Worm (Caenorhabditis elegans): Measurements from ENCODE around the gene ergi-2.

The ergi-2 gene

DNA sequence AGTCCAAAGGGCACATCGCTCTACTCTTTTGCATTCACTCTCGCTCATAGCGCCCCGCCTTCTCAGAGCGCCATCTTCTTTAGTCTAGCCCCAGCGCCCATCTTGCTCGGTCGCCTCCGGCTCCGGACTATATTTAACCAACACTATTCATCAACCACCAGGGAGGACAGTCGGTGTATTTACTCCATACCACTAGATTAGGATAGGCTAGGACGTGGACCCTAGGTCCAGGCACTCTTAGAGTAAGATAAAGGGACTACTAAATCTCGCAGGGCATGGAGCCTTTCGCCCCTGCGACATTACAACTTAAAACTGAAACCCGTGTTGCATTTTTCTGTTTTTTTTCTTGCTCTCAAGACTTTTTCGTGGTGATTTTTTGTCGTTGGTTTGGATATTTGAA, 40.4 kb upstream of the ergi-2 start:
- TF ChIP-seq tbx-11 (GFP tag; IDR thresholded peaks at IDR 0.05) = no peak

DNA sequence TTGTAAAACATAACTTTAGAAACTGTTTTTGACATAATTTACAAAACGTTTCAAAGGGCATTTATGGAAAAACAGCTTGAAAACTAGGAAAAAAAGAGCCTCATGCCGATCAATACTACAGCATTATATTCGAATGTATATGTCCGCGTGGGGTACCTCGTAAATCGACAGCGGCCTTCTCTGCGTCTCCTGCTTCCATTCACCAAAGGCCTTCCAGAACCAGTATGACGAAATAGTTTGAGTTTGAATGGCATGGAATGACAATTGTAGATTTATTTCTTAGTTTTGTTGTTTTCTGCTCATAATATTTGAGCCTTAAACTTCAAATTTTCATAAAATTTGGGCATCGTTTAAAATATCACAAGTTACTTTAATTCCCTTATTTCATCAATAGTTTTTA, 38.3 kb upstream of the ergi-2 start:
- no peak for TF ChIP-seq sea-1 (GFP tag; conservative IDR thresholded peaks at IDR 0.05)
- TF ChIP-seq pes-1 (GFP tag; IDR thresholded peaks at IDR 0.05) = no peak
- no peak for TF ChIP-seq F13C5.2 (tag; optimal IDR thresholded peaks at IDR 0.05)
- TF ChIP-seq tra-4 (tag; optimal IDR thresholded peaks at IDR 0.05) = no peak
- TF ChIP-seq hmbx-1 (tag; optimal IDR thresholded peaks at IDR 0.05) = no peak
- TF ChIP-seq ceh-36 (tag; optimal IDR thresholded peaks at IDR 0.05) = no peak
- no peak for TF ChIP-seq scrt-1 (GFP tag; IDR thresholded peaks at IDR 0.05)
- TF ChIP-seq ceh-13 (GFP tag; optimal IDR thresholded peaks at IDR 0.05) = no peak
- no peak for TF ChIP-seq ama-1 (optimal IDR thresholded peaks at IDR 0.05)
- TF ChIP-seq hnd-1 (tag; optimal IDR thresholded peaks at IDR 0.05) = no peak
- TF ChIP-seq aly-1 (tag; optimal IDR thresholded peaks at IDR 0.05) = no peak
- TF ChIP-seq tbx-11 (GFP tag; IDR thresholded peaks at IDR 0.05) = no peak
- TF ChIP-seq B0310.2 (tag; optimal IDR thresholded peaks at IDR 0.05) = no peak
- no peak for TF ChIP-seq tbx-37 (GFP tag; conservative IDR thresholded peaks at IDR 0.05)
- no peak for TF ChIP-seq ets-7 (tag; optimal IDR thresholded peaks at IDR 0.05)

ce11 chrX:15042549-15042948, 35.4 kb upstream of the ergi-2 start:
- TF ChIP-seq F13C5.2 (tag; optimal IDR thresholded peaks at IDR 0.05) (no peak), hmbx-1 (tag; optimal IDR thresholded peaks at IDR 0.05) (no peak), tra-4 (tag; optimal IDR thresholded peaks at IDR 0.05) (no peak), hnd-1 (tag; optimal IDR thresholded peaks at IDR 0.05) (no peak), ceh-13 (GFP tag; optimal IDR thresholded peaks at IDR 0.05) (no peak), ets-7 (tag; optimal IDR thresholded peaks at IDR 0.05) (no peak), scrt-1 (GFP tag; IDR thresholded peaks at IDR 0.05) (no peak), ama-1 (optimal IDR thresholded peaks at IDR 0.05) (no peak), ceh-36 (tag; optimal IDR thresholded peaks at IDR 0.05) (no peak), tbx-37 (GFP tag; conservative IDR thresholded peaks at IDR 0.05) (no peak), tbx-11 (GFP tag; IDR thresholded peaks at IDR 0.05) (no peak), flt-1 (GFP tag; IDR thresholded peaks at IDR 0.05) (no peak), B0310.2 (tag; optimal IDR thresholded peaks at IDR 0.05) (no peak), sea-1 (GFP tag; conservative IDR thresholded peaks at IDR 0.05) (no peak), aly-1 (tag; optimal IDR thresholded peaks at IDR 0.05) (no peak), pes-1 (GFP tag; IDR thresholded peaks at IDR 0.05) (no peak), hmg-4 (GFP tag; optimal IDR thresholded peaks at IDR 0.05) (no peak)

DNA sequence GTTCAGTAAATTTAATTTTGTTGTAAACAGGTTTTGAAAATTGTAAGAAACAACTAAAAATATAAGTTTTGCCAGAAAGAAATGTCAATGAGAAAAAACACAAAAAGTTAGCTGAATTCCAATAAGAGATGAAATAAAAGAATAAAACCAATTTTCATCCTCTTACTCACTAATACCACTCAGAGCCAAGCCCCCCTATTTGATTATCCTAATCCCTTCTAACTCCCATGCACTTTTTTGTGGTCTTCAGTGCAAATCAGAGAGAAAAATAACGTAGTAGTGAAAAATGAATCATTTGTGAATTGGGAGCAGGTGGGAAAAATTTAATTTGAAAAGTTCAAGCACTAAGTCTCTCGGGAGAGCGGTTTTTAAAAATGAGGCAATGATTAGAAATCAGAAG, 34.2 kb upstream of the ergi-2 start:
- TF ChIP-seq ceh-36 (tag; optimal IDR thresholded peaks at IDR 0.05) (peak; percentile 1), ama-1 (optimal IDR thresholded peaks at IDR 0.05) (no peak)

DNA sequence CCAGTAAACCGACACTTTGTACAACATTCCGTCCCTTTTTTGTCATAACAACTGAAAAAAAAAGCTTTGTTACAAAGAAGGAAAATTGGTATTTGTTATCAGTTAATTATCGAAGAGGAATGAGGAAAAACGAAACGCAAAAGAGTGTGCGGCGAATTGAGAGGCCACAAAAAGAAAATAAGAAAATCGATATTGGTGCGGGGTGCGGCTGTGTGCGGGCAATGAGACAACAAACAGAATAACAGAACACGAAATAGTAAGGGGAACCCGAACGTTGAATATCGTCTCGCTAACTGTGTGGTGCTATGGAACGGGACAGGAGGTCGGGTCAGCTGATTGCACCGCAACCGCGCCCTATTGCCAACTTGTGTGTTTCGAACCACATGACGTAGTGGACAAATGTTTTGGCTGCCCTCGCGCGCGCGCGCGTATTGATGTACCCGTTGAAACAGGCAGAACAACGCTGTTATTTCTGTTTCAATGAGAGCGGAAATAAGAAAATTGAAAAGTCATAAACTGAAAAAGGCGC, 33.5 kb upstream of the ergi-2 start, which contains the start of gene C18B12.4:
C18B12.4 (minus strand) TSS at position 51 of the 529 bp plus-strand sequence.
- TF ChIP-seq B0310.2 (tag; optimal IDR thresholded peaks at IDR 0.05) (no peak), scrt-1 (GFP tag; IDR thresholded peaks at IDR 0.05) (0 out of 2 replicates have a peak, but pooled peaks have one; percentile 30), ceh-36 (tag; optimal IDR thresholded peaks at IDR 0.05) (no peak), F13C5.2 (tag; optimal IDR thresholded peaks at IDR 0.05) (peak; percentile 55), flt-1 (GFP tag; IDR thresholded peaks at IDR 0.05) (0 out of 2 replicates have a peak, but pooled peaks have one; percentile 27), hmg-4 (GFP tag; optimal IDR thresholded peaks at IDR 0.05) (peak; percentile 79)

- TF ChIP-seq ceh-36 (tag; optimal IDR thresholded peaks at IDR 0.05) (no peak), hmg-4 (GFP tag; optimal IDR thresholded peaks at IDR 0.05) (no peak), hmbx-1 (tag; optimal IDR thresholded peaks at IDR 0.05) (no peak), tbx-37 (GFP tag; conservative IDR thresholded peaks at IDR 0.05) (no peak), ama-1 (optimal IDR thresholded peaks at IDR 0.05) (no peak), ceh-13 (GFP tag; optimal IDR thresholded peaks at IDR 0.05) (no peak), tra-4 (tag; optimal IDR thresholded peaks at IDR 0.05) (no peak), aly-1 (tag; optimal IDR thresholded peaks at IDR 0.05) (no peak), flt-1 (GFP tag; IDR thresholded peaks at IDR 0.05) (no peak), tbx-11 (GFP tag; IDR thresholded peaks at IDR 0.05) (no peak), B0310.2 (tag; optimal IDR thresholded peaks at IDR 0.05) (no peak), ets-7 (tag; optimal IDR thresholded peaks at IDR 0.05) (no peak), sea-1 (GFP tag; conservative IDR thresholded peaks at IDR 0.05) (no peak), hnd-1 (tag; optimal IDR thresholded peaks at IDR 0.05) (no peak), F13C5.2 (tag; optimal IDR thresholded peaks at IDR 0.05) (no peak), scrt-1 (GFP tag; IDR thresholded peaks at IDR 0.05) (no peak), pes-1 (GFP tag; IDR thresholded peaks at IDR 0.05) (no peak)
These were observed 32.6 kb upstream of the ergi-2 start for ce11 chrX:15039696-15040212.

DNA sequence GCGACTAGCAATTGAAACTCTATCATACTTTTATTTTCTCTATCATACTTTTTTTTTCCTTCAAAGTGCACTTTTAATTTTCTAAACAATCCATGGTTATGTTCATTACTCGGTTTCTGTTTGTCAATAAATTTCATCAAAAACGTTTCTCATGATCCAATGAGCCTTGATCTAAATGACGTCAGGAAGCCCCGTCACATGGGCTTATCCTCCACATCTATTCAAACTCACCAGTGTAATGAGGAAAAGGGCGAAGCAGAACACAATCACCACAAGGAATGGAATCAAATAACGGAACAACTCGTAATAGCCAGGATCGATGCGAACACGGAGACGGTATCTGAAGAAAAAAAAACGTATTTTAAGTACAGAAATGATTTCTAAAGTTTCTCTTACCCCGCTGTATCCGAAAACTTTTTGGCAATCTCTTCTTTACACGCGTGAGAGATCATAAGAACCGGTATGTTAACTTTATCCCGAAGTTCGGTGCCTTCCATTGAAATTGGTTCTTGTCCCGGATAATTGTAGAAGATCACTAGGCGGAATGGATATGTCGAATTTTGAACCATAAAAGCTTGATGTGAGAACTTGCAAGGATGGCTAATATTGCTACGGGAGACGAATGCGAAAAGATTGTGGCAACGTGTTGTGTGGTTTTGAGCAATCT, 32.1 kb upstream of the ergi-2 start:
- TF ChIP-seq pes-1 (GFP tag; IDR thresholded peaks at IDR 0.05) = no peak

DNA sequence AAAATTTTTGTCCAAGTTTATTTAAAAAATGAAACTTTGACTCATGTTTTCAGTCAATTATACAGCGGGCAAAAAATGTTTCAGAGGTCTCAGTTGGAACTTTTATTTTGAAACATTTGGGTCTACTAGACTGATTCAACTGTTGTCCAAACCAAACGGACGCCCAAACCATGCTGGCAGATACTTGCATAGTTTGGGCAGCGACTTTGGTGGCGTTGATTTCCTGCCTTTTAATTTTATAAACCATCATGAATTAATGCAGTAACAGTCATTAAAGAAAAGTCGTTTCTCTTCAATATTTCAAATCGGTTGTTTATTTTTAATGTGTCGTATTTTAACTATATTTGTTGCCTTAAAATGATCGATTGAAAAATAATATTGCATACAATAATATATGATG, 29.2 kb upstream of the ergi-2 start:
- no peak for TF ChIP-seq pes-1 (GFP tag; IDR thresholded peaks at IDR 0.05)
- TF ChIP-seq ceh-36 (tag; optimal IDR thresholded peaks at IDR 0.05) = no peak
- no peak for TF ChIP-seq hmbx-1 (tag; optimal IDR thresholded peaks at IDR 0.05)
- TF ChIP-seq tra-4 (tag; optimal IDR thresholded peaks at IDR 0.05) = no peak
- TF ChIP-seq ama-1 (optimal IDR thresholded peaks at IDR 0.05) = no peak
- no peak for TF ChIP-seq F13C5.2 (tag; optimal IDR thresholded peaks at IDR 0.05)
- TF ChIP-seq scrt-1 (GFP tag; IDR thresholded peaks at IDR 0.05) = no peak
- TF ChIP-seq ceh-13 (GFP tag; optimal IDR thresholded peaks at IDR 0.05) = no peak
- no peak for TF ChIP-seq hmg-4 (GFP tag; optimal IDR thresholded peaks at IDR 0.05)

Measured in whole organism, early embryonic.